Worm (Caenorhabditis elegans) whole organism, midembryonic: ENCODE measurements around the gene meg-2.

ENCODE experiments used
- T22C8.4 ChIP-seq: fragments of 200-800 bp; sonication (Bioruptor generic); IDR thresholded peaks from 2 replicates; pipeline ENCODE4 v1.3.6; 2022; ENCODE audit warnings: missing genetic modification characterization, missing compliant biosample characterization
- cog-1 ChIP-seq: sonication (generic microtip); optimal IDR thresholded peaks from 2 replicates; lab custom pipeline; 2016; ENCODE audit warnings: missing genetic modification characterization, missing compliant biosample characterization
- flt-1 ChIP-seq: fragments of 200-800 bp; sonication (Bioruptor generic); IDR thresholded peaks from 2 replicates; pipeline ENCODE4 v1.3.6; 2022; ENCODE audit warnings: missing genetic modification characterization, missing compliant biosample characterization
- klf-2 ChIP-seq: fragments of 200-800 bp; sonication (Bioruptor generic); conservative IDR thresholded peaks from 2 replicates; pipeline ENCODE4 v1.3.6; 2022; ENCODE audit warnings: missing genetic modification reagents, missing genetic modification characterization, missing compliant biosample characterization
- med-1 ChIP-seq: sonication (generic microtip); optimal IDR thresholded peaks from 2 replicates; lab custom pipeline; 2017; ENCODE audit warnings: missing genetic modification characterization, mild to moderate bottlenecking, missing compliant biosample characterization, antibody characterized with exemption, missing genetic modification reagents; ENCODE audit not compliant: insufficient read depth
- ref-1 ChIP-seq: fragments of 200-800 bp; sonication (Bioruptor generic); conservative IDR thresholded peaks from 2 replicates; pipeline ENCODE4 v1.3.6; 2022; ENCODE audit warnings: missing genetic modification reagents, missing genetic modification characterization, missing compliant biosample characterization
- tab-1 ChIP-seq: fragments of 200-800 bp; sonication (Bioruptor generic); IDR thresholded peaks from 2 replicates; pipeline ENCODE4 v1.3.6; 2022; ENCODE audit warnings: missing genetic modification characterization, missing compliant biosample characterization
- ztf-23 ChIP-seq: fragments of 200-800 bp; sonication (Bioruptor generic); IDR thresholded peaks from 2 replicates; pipeline ENCODE4 v1.3.6; 2022; ENCODE audit warnings: missing genetic modification reagents, missing genetic modification characterization, missing compliant biosample characterization
- ztf-29 ChIP-seq: fragments of 200-800 bp; sonication (Bioruptor generic); IDR thresholded peaks from 2 replicates; pipeline ENCODE4 v1.3.6; 2022; ENCODE audit warnings: missing genetic modification reagents, missing genetic modification characterization, missing compliant biosample characterization

Gene meg-2

ce11 chrX:13926029-13926428, at the start of gene meg-2:
Gene meg-2, minus strand, starts transcription at chrX:13926129.
- TF ChIP-seq ztf-29: no peak
- TF ChIP-seq ztf-23 (GFP tag; lab: Robert Waterston, UW): no peak
- TF ChIP-seq flt-1 (GFP tag; lab: Robert Waterston, UW): no peak
- TF ChIP-seq tab-1 (GFP tag; lab: Robert Waterston, UW): no peak
- no peak for TF ChIP-seq ref-1
- TF ChIP-seq cog-1 (tag; lab: Kevin White, UChicago): no peak
- TF ChIP-seq klf-2 (GFP tag; lab: Robert Waterston, UW): no peak
- no peak for TF ChIP-seq T22C8.4 (GFP tag; lab: Robert Waterston, UW)
- no peak for TF ChIP-seq med-1 (GFP tag; lab: Kevin White, UChicago)

ce11 chrX:13975314-13975713, 49.4 kb upstream of the meg-2 start, which contains the start of gene F48F7.5:
Gene F48F7.5, plus strand, starts transcription at chrX:13975653.
- TF ChIP-seq ztf-29 (no peak), tab-1 (GFP tag; lab: Robert Waterston, UW) (no peak), ref-1 (no peak), cog-1 (tag; lab: Kevin White, UChicago) (no peak)

ce11 chrX:13974448-13975071, 48.6 kb upstream of the meg-2 start:
- no peak for TF ChIP-seq klf-2 (GFP tag; lab: Robert Waterston, UW)
- no peak for TF ChIP-seq ztf-29
- no peak for TF ChIP-seq cog-1 (tag; lab: Kevin White, UChicago)
- TF ChIP-seq tab-1 (GFP tag; lab: Robert Waterston, UW): no peak
- TF ChIP-seq flt-1 (GFP tag; lab: Robert Waterston, UW): no peak
- no peak for TF ChIP-seq ztf-23 (GFP tag; lab: Robert Waterston, UW)
- TF ChIP-seq T22C8.4 (GFP tag; lab: Robert Waterston, UW): no peak
- no peak for TF ChIP-seq med-1 (GFP tag; lab: Kevin White, UChicago)
- TF ChIP-seq ref-1: no peak

ce11 chrX:13973769-13974168, 47.8 kb upstream of the meg-2 start:
- no peak for TF ChIP-seq med-1 (GFP tag; lab: Kevin White, UChicago)
- TF ChIP-seq flt-1 (GFP tag; lab: Robert Waterston, UW): no peak
- no peak for TF ChIP-seq ztf-23 (GFP tag; lab: Robert Waterston, UW)
- TF ChIP-seq ztf-29: no peak
- TF ChIP-seq T22C8.4 (GFP tag; lab: Robert Waterston, UW): no peak
- no peak for TF ChIP-seq ref-1
- TF ChIP-seq cog-1 (tag; lab: Kevin White, UChicago): no peak
- TF ChIP-seq tab-1 (GFP tag; lab: Robert Waterston, UW): no peak

ce11 chrX:13973086-13973485, 47.2 kb upstream of the meg-2 start:
- 0 out of 2 replicates have a peak, but pooled peaks have one; percentile 20 for TF ChIP-seq flt-1 (GFP tag; lab: Robert Waterston, UW)
- 0 out of 2 replicates have a peak, but pooled peaks have one; percentile 26 for TF ChIP-seq ztf-23 (GFP tag; lab: Robert Waterston, UW)

- TF ChIP-seq cog-1 (tag; lab: Kevin White, UChicago) (peak; percentile 62), tab-1 (GFP tag; lab: Robert Waterston, UW) (0 out of 2 replicates have a peak, but pooled peaks have one; percentile 15), flt-1 (GFP tag; lab: Robert Waterston, UW) (no peak), T22C8.4 (GFP tag; lab: Robert Waterston, UW) (0 out of 2 replicates have a peak, but pooled peaks have one; percentile 22), ref-1 (no peak), ztf-23 (GFP tag; lab: Robert Waterston, UW) (0 out of 2 replicates have a peak, but pooled peaks have one; percentile 19)
These were observed 43.5 kb upstream of the meg-2 start for ce11 chrX:13969257-13969968.

- no peak for TF ChIP-seq med-1 (GFP tag; lab: Kevin White, UChicago)
- TF ChIP-seq ztf-29: no peak
- TF ChIP-seq flt-1 (GFP tag; lab: Robert Waterston, UW): no peak
- TF ChIP-seq T22C8.4 (GFP tag; lab: Robert Waterston, UW): no peak
- TF ChIP-seq ztf-23 (GFP tag; lab: Robert Waterston, UW): no peak
- TF ChIP-seq cog-1 (tag; lab: Kevin White, UChicago): no peak
These were observed 42.4 kb upstream of the meg-2 start, which contains the start of gene pqn-39 for ce11 chrX:13968292-13968691. Gene pqn-39, minus strand, starts transcription at chrX:13968676.

- TF ChIP-seq flt-1 (GFP tag; lab: Robert Waterston, UW): no peak
- TF ChIP-seq tab-1 (GFP tag; lab: Robert Waterston, UW): no peak
- TF ChIP-seq klf-2 (GFP tag; lab: Robert Waterston, UW): no peak
- no peak for TF ChIP-seq ref-1
- TF ChIP-seq cog-1 (tag; lab: Kevin White, UChicago): no peak
These were observed 37.3 kb upstream of the meg-2 start, which contains the start of gene F48F7.3 for ce11 chrX:13963203-13963602. Gene F48F7.3, plus strand, starts transcription at chrX:13963503.

- TF ChIP-seq cog-1 (tag; lab: Kevin White, UChicago) (no peak), tab-1 (GFP tag; lab: Robert Waterston, UW) (no peak), ztf-23 (GFP tag; lab: Robert Waterston, UW) (no peak), T22C8.4 (GFP tag; lab: Robert Waterston, UW) (no peak), klf-2 (GFP tag; lab: Robert Waterston, UW) (no peak), ztf-29 (no peak), ref-1 (no peak), med-1 (GFP tag; lab: Kevin White, UChicago) (no peak), flt-1 (GFP tag; lab: Robert Waterston, UW) (no peak)
These were observed 33.9 kb upstream of the meg-2 start, which contains the start of gene syx-2 for ce11 chrX:13959849-13960248. Gene syx-2, plus strand, starts transcription at chrX:13960149.
